Worm (Caenorhabditis elegans) whole organism, L4/young adult: ENCODE data around the gene npr-24.

Experiments used
- dao-5 ChIP-seq: sonication (generic microtip); optimal IDR thresholded peaks from 2 replicates; lab custom pipeline; 2016; ENCODE audit warnings: missing genotype, missing genetic modification characterization, moderate library complexity, missing compliant biosample characterization
- him-1 ChIP-seq: sonication (generic microtip); optimal IDR thresholded peaks from 2 replicates; lab custom pipeline; 2016; ENCODE audit warnings: missing genotype, missing genetic modification reagents, missing genetic modification characterization, missing compliant biosample characterization

ce11 chrX:17502246-17502645 is 15.6 kb upstream of the npr-24 start:
- TF ChIP-seq dao-5 (tag; lab: Kevin White, UChicago) (no peak), him-1 (tag; lab: Kevin White, UChicago) (no peak)
